Worm (Caenorhabditis elegans) whole organism, L4 larva: Measurements from ENCODE around the gene trm-1.

Source experiments
- T26A8.4 ChIP-seq: fragments of 200-800 bp; sonication (Bioruptor generic); IDR thresholded peaks from 2 replicates; pipeline ENCODE4 v1.3.6; 2022; ENCODE audit warnings: missing genetic modification characterization, missing compliant biosample characterization
- ZK337.2 ChIP-seq: fragments of 200-800 bp; sonication (Bioruptor generic); IDR thresholded peaks from 2 replicates; pipeline ENCODE4 v1.3.6; 2022; ENCODE audit warnings: missing genetic modification reagents, missing genetic modification characterization, missing compliant biosample characterization
- aha-1 ChIP-seq: fragments of 150-350 bp; peaks from one replicate; lab custom pipeline; 2014; ENCODE audit warnings: missing biosample characterization, missing genetic modification characterization
- ama-1 ChIP-seq: fragments of 150-350 bp; optimal IDR thresholded peaks from 2 replicates; lab custom pipeline; 2014; ENCODE audit warnings: inconsistent platforms, mixed read lengths
- ceh-44 ChIP-seq: fragments of 200-800 bp; sonication (Bioruptor generic); IDR thresholded peaks from 2 replicates; pipeline ENCODE4 v1.3.6; 2022; ENCODE audit warnings: missing genetic modification reagents, missing genetic modification characterization, missing compliant biosample characterization
- cey-2 ChIP-seq: sonication (generic microtip); optimal IDR thresholded peaks from 3 replicates; lab custom pipeline; 2017; ENCODE audit warnings: missing genetic modification characterization, mild to moderate bottlenecking, missing compliant biosample characterization, antibody characterized with exemption, borderline replicate concordance; ENCODE audit not compliant: insufficient read depth
- ctbp-1 ChIP-seq: fragments of 200-800 bp; sonication (Bioruptor generic); IDR thresholded peaks from 2 replicates; pipeline ENCODE4 v1.3.6; 2022; ENCODE audit warnings: missing genetic modification reagents, missing genetic modification characterization, missing compliant biosample characterization
- daf-16 ChIP-seq, 3 experiments: sonication (generic microtip); optimal IDR thresholded peaks; 2 replicates each; lab custom pipeline; 2016 to 2017; ENCODE audit warnings: missing genetic modification characterization in 3 of 3, missing genetic modification reagents in 3 of 3, mild to moderate bottlenecking in 2 of 3, missing compliant biosample characterization in 2 of 3, missing biosample characterization in 1 of 3, moderate library complexity in 1 of 3
- dmd-6 ChIP-seq: fragments of 200-800 bp; sonication (Bioruptor generic); IDR thresholded peaks from 2 replicates; pipeline ENCODE4 v1.3.6; 2022; ENCODE audit warnings: missing genetic modification reagents, missing genetic modification characterization, missing compliant biosample characterization
- dmd-8 ChIP-seq: fragments of 200-800 bp; sonication (Bioruptor generic); IDR thresholded peaks from 2 replicates; pipeline ENCODE4 v1.3.6; 2022; ENCODE audit warnings: missing genetic modification characterization, missing compliant biosample characterization
- dmd-9 ChIP-seq: fragments of 200-800 bp; sonication (Bioruptor generic); IDR thresholded peaks from 2 replicates; pipeline ENCODE4 v1.3.6; 2022; ENCODE audit warnings: missing genetic modification reagents, missing genetic modification characterization, missing compliant biosample characterization
- dpl-1 ChIP-seq: fragments of 150-350 bp; optimal IDR thresholded peaks from 2 replicates; lab custom pipeline; 2014; ENCODE audit warnings: missing biosample characterization, missing genetic modification reagents, missing genetic modification characterization
- egl-43 ChIP-seq: fragments of 200-800 bp; sonication (Bioruptor generic); IDR thresholded peaks from 2 replicates; pipeline ENCODE4 v1.3.6; 2022; ENCODE audit warnings: missing genetic modification reagents, missing genetic modification characterization, missing compliant biosample characterization
- fos-1 ChIP-seq: fragments of 150-350 bp; optimal IDR thresholded peaks from 2 replicates; lab custom pipeline; 2014; ENCODE audit warnings: missing biosample characterization, missing genetic modification characterization
- hlh-11 ChIP-seq: fragments of 200-800 bp; sonication (Bioruptor generic); optimal IDR thresholded peaks from 2 replicates; lab custom pipeline; 2018; ENCODE audit warnings: mild to moderate bottlenecking, missing genetic modification characterization, missing compliant biosample characterization
- lim-7 ChIP-seq: fragments of 200-800 bp; sonication (Bioruptor generic); IDR thresholded peaks from 2 replicates; pipeline ENCODE4 v1.3.6; 2022; ENCODE audit warnings: missing genetic modification characterization, missing compliant biosample characterization
- lin-15B ChIP-seq: fragments of 150-350 bp; sonication (generic microtip); optimal IDR thresholded peaks from 3 replicates; lab custom pipeline; 2014; ENCODE audit warnings: missing biosample characterization, missing genetic modification characterization
- lin-38 ChIP-seq: fragments of 200-800 bp; sonication (Bioruptor generic); IDR thresholded peaks from 2 replicates; pipeline ENCODE4 v1.3.6; 2022; ENCODE audit warnings: missing genetic modification reagents, missing genetic modification characterization, missing compliant biosample characterization
- lsy-2 ChIP-seq, 2 experiments: fragments of 150-350 bp in 1 of 2; sonication (generic microtip) in 1 of 2; optimal IDR thresholded peaks; 2 replicates each; lab custom pipeline; 2014 to 2017; ENCODE audit warnings: missing biosample characterization in 2 of 2, missing genetic modification characterization in 2 of 2
- mdl-1 ChIP-seq, 2 experiments: fragments of 150-350 bp in 1 of 2; sonication (generic microtip) in 1 of 2; optimal IDR thresholded peaks; 2 replicates each; lab custom pipeline; 2014 to 2017; ENCODE audit warnings: missing biosample characterization in 2 of 2, missing genetic modification characterization in 2 of 2
- mxl-3 ChIP-seq: fragments of 200-800 bp; sonication (Bioruptor generic); optimal IDR thresholded peaks from 2 replicates; lab custom pipeline; 2018; ENCODE audit warnings: mild to moderate bottlenecking, missing genetic modification characterization, missing compliant biosample characterization
- nhr-10 ChIP-seq: fragments of 150-350 bp; optimal IDR thresholded peaks from 2 replicates; lab custom pipeline; 2014; ENCODE audit warnings: missing biosample characterization, missing genetic modification characterization
- nhr-102 ChIP-seq: sonication (generic microtip); optimal IDR thresholded peaks from 2 replicates; lab custom pipeline; 2016; ENCODE audit warnings: mild to moderate bottlenecking, missing genetic modification characterization, moderate library complexity, missing compliant biosample characterization
- nhr-111 ChIP-seq: fragments of 200-800 bp; sonication (Bioruptor generic); optimal IDR thresholded peaks from 2 replicates; lab custom pipeline; 2018; ENCODE audit warnings: mild to moderate bottlenecking, missing genetic modification characterization, missing compliant biosample characterization
- nhr-28 ChIP-seq: fragments of 150-350 bp; optimal IDR thresholded peaks from 2 replicates; lab custom pipeline; 2014; ENCODE audit warnings: missing biosample characterization, missing genetic modification characterization
- nhr-41 ChIP-seq: fragments of 200-800 bp; sonication (Bioruptor generic); IDR thresholded peaks from 2 replicates; pipeline ENCODE4 v1.3.6; 2022; ENCODE audit warnings: missing genetic modification reagents, missing genetic modification characterization, missing compliant biosample characterization
- nhr-76 ChIP-seq: fragments of 150-350 bp; optimal IDR thresholded peaks from 2 replicates; lab custom pipeline; 2014; ENCODE audit warnings: missing biosample characterization, missing genetic modification characterization
- nhr-77 ChIP-seq: fragments of 150-350 bp; optimal IDR thresholded peaks from 2 replicates; lab custom pipeline; 2014; ENCODE audit warnings: missing biosample characterization, missing genetic modification characterization
- pha-4 ChIP-seq, 2 experiments: fragments of 150-350 bp in 1 of 2; fragments of 200-800 bp in 1 of 2; sonication (Bioruptor generic) in 1 of 2; IDR thresholded peaks in 1 of 2; optimal IDR thresholded peaks in 1 of 2; 2 replicates each; pipeline versions ENCODE4 v1.3.6 to Lab custom; 2014 to 2022; ENCODE audit warnings: missing genetic modification characterization in 2 of 2, missing genetic modification reagents in 2 of 2, missing biosample characterization in 1 of 2, missing compliant biosample characterization in 1 of 2
- sdz-12 ChIP-seq: fragments of 200-800 bp; sonication (Bioruptor generic); optimal IDR thresholded peaks from 2 replicates; lab custom pipeline; 2018; ENCODE audit warnings: mild to moderate bottlenecking, missing genetic modification characterization, missing compliant biosample characterization
- unc-130 ChIP-seq: sonication (generic microtip); optimal IDR thresholded peaks from 2 replicates; lab custom pipeline; 2016; ENCODE audit warnings: missing genetic modification reagents, missing genetic modification characterization, missing compliant biosample characterization
- unc-39 ChIP-seq: sonication (generic microtip); optimal IDR thresholded peaks from 2 replicates; lab custom pipeline; 2017; ENCODE audit warnings: missing biosample characterization, missing genetic modification characterization
- unc-62 ChIP-seq, 3 experiments: fragments of 150-350 bp in 1 of 3; sonication (generic microtip); optimal IDR thresholded peaks in 2 of 3; peaks in 1 of 3; 1 replicate in 1 of 3; 2 replicates in 2 of 3; lab custom pipeline; 2014 to 2017; ENCODE audit warnings: missing biosample characterization in 3 of 3, missing genetic modification characterization in 3 of 3, missing genetic modification reagents in 3 of 3, missing genotype in 1 of 3
- vab-7 ChIP-seq: fragments of 200-800 bp; sonication (Bioruptor generic); IDR thresholded peaks from 2 replicates; pipeline ENCODE4 v1.3.6; 2022; ENCODE audit warnings: missing genetic modification reagents, missing genetic modification characterization, missing compliant biosample characterization
- zag-1 ChIP-seq: fragments of 150-350 bp; optimal IDR thresholded peaks from 2 replicates; lab custom pipeline; 2014; ENCODE audit warnings: missing biosample characterization, missing genetic modification characterization
- ztf-11 ChIP-seq: fragments of 150-350 bp; optimal IDR thresholded peaks from 2 replicates; lab custom pipeline; 2014; ENCODE audit warnings: missing biosample characterization, missing genetic modification characterization
- ztf-7 ChIP-seq: fragments of 150-350 bp; optimal IDR thresholded peaks from 2 replicates; lab custom pipeline; 2014; ENCODE audit warnings: missing biosample characterization, missing genetic modification characterization

The trm-1 gene

DNA sequence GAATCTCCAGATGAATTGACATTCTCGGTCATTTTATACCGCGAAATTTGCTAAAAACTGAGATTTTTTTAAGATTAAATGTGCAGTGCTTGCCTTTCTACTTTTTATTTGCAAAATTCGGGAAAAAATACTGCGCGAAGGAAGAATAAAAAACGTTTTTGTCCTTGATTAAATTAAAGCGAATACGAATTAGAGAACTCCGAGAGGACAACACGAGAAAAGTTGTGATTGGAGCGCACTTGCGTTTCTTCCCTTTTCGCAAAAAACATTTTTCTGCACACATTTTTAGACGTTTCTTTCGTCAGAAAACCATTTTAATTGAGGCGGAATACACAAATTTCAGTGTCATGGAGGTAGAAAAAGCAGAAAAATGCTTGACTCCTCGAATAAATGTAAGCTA is at the start of gene trm-1, which contains the start of gene ints-2 (continued):
- no peak for TF ChIP-seq ztf-7 (tag; lab: Kevin White, UChicago)

DNA sequence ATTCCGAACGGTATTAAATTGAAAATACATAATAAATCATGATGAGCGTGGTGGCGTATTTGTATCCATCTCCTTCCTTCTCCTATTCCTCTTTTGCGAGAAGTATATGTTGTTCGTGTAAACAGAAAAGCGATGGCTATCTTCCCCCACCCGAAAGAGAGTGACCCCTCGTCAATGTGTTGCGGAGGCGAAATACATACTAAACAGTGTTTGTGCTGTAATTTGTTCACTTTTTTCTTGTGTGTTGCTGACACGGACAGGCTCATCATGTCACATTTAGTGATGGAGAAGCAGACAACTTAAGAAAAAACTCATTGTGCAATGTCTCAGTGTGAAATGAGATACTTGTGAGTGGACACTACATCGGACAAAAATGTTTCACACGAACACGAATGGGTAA is 46.2 kb upstream of the trm-1 start:
- TF ChIP-seq dmd-6 (peak; percentile 20; the same call in 1 of the 2 replicates), lin-15B (no peak), nhr-77 (tag; lab: Kevin White, UChicago) (no peak), T26A8.4 (GFP tag; lab: Robert Waterston, UW) (no peak), sdz-12 (GFP tag; lab: Kevin White, UChicago) (no peak), ceh-44 (GFP tag; lab: Robert Waterston, UW) (no peak), unc-62 (GFP tag; optimal IDR thresholded peaks at IDR 0.05 in 1 of 2; lab: Kevin White, UChicago) (peak in 1 of 2 experiments; percentile 24), unc-62 (tag; optimal IDR thresholded peaks at IDR 0.05; lab: Kevin White, UChicago) (no peak), daf-16 (GFP tag; optimal IDR thresholded peaks at IDR 0.05; lab: Kevin White, UChicago) (peak in 1 of 2 experiments; percentile 56), daf-16 (tag; optimal IDR thresholded peaks at IDR 0.05; lab: Kevin White, UChicago) (peak; percentile 80), hlh-11 (peak; percentile 10), dmd-8 (no peak), nhr-28 (tag; lab: Kevin White, UChicago) (peak; percentile 8), cey-2 (no peak), fos-1 (tag; lab: Kevin White, UChicago) (no peak), nhr-102 (tag; lab: Kevin White, UChicago) (no peak), mxl-3 (GFP tag; lab: Kevin White, UChicago) (peak; percentile 12), unc-39 (tag; lab: Kevin White, UChicago) (no peak)

DNA sequence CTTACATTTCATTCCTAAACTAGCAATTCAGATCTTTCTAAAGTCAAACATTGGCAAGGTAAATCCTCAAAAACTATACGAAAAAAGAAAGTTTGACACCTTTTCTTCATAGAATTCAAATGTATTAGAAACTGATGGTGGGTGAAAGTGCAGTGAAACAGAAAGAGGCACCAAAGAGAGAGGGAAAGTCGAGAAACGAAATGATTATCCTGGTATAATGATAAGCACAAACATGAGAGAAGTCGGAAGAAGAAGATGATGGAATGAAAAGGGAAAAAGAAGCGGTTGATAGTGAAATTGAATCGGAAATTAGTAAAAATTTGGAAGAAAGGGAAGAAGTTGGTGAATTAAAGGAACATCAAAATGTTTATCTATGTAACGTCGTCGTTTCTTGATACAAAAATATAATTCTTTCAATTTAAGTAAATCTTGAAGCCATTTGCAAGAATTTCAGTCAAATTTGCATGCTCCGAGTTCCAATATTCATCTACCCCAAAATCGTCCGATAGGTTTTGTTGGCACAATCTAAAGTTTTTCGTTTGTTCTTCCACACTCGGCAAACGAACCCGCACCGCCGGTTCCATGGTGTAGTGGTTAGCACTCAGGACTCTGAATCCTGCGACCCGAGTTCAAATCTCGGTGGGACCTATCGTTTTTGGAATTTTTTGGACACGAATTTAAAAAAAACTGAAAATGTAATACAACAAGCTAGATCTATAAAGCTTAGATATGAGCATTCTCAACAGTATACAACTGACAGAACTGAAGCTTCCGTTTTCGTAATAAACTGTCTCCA is 45.6 kb upstream of the trm-1 start:
- no peak for TF ChIP-seq mdl-1 (tag; optimal IDR thresholded peaks at IDR 0.05; lab: Kevin White, UChicago)
- TF ChIP-seq lim-7 (GFP tag; lab: Robert Waterston, UW) = peak; percentile 68; the same call in 1 of the 2 replicates
- TF ChIP-seq dmd-6 = 0 out of 2 replicates have a peak, but pooled peaks have one; percentile 22
- no peak for TF ChIP-seq dpl-1 (GFP tag; lab: Kevin White, UChicago)
- no peak for TF ChIP-seq nhr-28 (tag; lab: Kevin White, UChicago)
- TF ChIP-seq ceh-44 (GFP tag; lab: Robert Waterston, UW) = 0 out of 2 replicates have a peak, but pooled peaks have one; percentile 74
- TF ChIP-seq ctbp-1 (GFP tag; lab: Robert Waterston, UW) = 0 out of 2 replicates have a peak, but pooled peaks have one; percentile 31
- no peak for TF ChIP-seq unc-130
- no peak for TF ChIP-seq cey-2
- TF ChIP-seq aha-1 (tag; lab: Kevin White, UChicago) = peak; percentile 46
- no peak for TF ChIP-seq nhr-111 (GFP tag; lab: Kevin White, UChicago)
- 0 out of 2 replicates have a peak, but pooled peaks have one; percentile 18 for TF ChIP-seq lin-38 (GFP tag; lab: Robert Waterston, UW)
- 0 out of 2 replicates have a peak, but pooled peaks have one; percentile 59 for TF ChIP-seq vab-7 (GFP tag; lab: Robert Waterston, UW)
- no peak for TF ChIP-seq lsy-2 (tag; optimal IDR thresholded peaks at IDR 0.05; lab: Kevin White, UChicago)
- no peak for TF ChIP-seq ZK337.2 (GFP tag; lab: Robert Waterston, UW)
- TF ChIP-seq pha-4 (GFP tag; IDR thresholded peaks at IDR 0.05; lab: Robert Waterston, UW) = peak; percentile 54; the same call in 1 of the 2 replicates
- TF ChIP-seq pha-4 (tag; optimal IDR thresholded peaks at IDR 0.05; lab: Kevin White, UChicago) = no peak
- TF ChIP-seq, all 104 proteins: peak for 8

DNA sequence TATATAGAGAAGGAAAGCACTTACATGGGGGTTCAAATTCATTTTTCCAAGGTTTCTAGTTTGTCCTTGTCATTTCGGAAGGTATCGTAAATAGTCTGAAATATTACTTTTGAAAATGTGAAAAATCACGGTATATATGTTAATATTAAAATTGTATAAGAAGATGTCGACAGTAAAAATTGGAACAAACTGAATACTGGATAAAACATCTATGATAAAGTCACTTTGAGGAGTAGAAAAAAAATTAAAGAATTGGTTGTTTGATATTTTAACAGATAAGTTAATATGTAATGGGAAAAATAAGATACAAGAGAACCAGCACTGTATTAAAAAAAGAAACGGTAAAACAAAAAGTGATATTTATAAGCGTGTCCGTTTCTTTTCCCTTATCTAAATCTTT is 41.0 kb upstream of the trm-1 start, which contains the start of gene nep-21:
nep-21 (minus strand) TSS at position 101 of the 400 bp plus-strand sequence.
- TF ChIP-seq ama-1 (no peak), fos-1 (tag; lab: Kevin White, UChicago) (no peak), zag-1 (tag; lab: Kevin White, UChicago) (no peak), dmd-9 (GFP tag; lab: Robert Waterston, UW) (no peak), vab-7 (GFP tag; lab: Robert Waterston, UW) (no peak), ztf-11 (tag; lab: Kevin White, UChicago) (no peak), unc-62 (GFP tag; optimal IDR thresholded peaks at IDR 0.05 in 1 of 2; lab: Kevin White, UChicago) (no peak), unc-62 (tag; optimal IDR thresholded peaks at IDR 0.05; lab: Kevin White, UChicago) (no peak), nhr-10 (tag; lab: Kevin White, UChicago) (no peak), nhr-76 (tag; lab: Kevin White, UChicago) (no peak), T26A8.4 (GFP tag; lab: Robert Waterston, UW) (no peak), egl-43 (GFP tag; lab: Robert Waterston, UW) (no peak), pha-4 (GFP tag; IDR thresholded peaks at IDR 0.05; lab: Robert Waterston, UW) (no peak), pha-4 (tag; optimal IDR thresholded peaks at IDR 0.05; lab: Kevin White, UChicago) (no peak), nhr-41 (no peak), sdz-12 (GFP tag; lab: Kevin White, UChicago) (no peak), ceh-44 (GFP tag; lab: Robert Waterston, UW) (no peak)
